Worm (Caenorhabditis elegans): Measurements from ENCODE around the gene K03B4.1.

DNA sequence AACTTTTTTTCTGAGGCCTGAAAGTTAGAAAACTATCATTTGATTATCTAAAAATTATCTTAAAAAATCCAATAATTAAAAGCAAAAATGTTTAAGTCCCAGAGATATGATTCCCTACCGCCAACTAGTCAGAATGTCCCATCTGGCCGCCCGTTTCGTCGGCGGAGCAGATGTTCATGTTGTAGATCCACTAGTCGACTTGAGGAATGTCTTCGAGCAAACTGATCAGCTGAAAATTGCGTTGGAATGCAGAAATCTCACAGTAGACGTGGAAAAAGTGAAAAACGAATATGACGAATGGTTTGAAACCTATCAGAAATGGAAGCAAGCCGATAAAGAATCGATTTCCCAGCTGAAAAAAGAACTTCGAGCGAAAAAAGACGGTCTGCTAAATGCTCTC lies at the start of gene K03B4.1:
- no peak for TF ChIP-seq ceh-9 (tag; optimal IDR thresholded peaks at IDR 0.05)
- TF ChIP-seq nfya-1 (tag; optimal IDR thresholded peaks at IDR 0.05): no peak
- TF ChIP-seq sox-4 (tag; optimal IDR thresholded peaks at IDR 0.05): no peak
- TF ChIP-seq Y22D7AL.16 (tag; optimal IDR thresholded peaks at IDR 0.05): no peak
- no peak for TF ChIP-seq gmeb-2 (tag; optimal IDR thresholded peaks at IDR 0.05)
- no peak for TF ChIP-seq odd-2 (tag; optimal IDR thresholded peaks at IDR 0.05)
